Worm (Caenorhabditis elegans) whole organism, L4/young adult: ENCODE results near the gene enu-3.1.

Experiments
- W03F9.2 ChIP-seq: fragments of 150-350 bp; optimal IDR thresholded peaks from 2 replicates; lab custom pipeline; 2014; ENCODE audit warnings: missing biosample characterization, missing genetic modification characterization
- dao-5 ChIP-seq: sonication (generic microtip); optimal IDR thresholded peaks from 2 replicates; lab custom pipeline; 2016; ENCODE audit warnings: missing genotype, missing genetic modification characterization, moderate library complexity, missing compliant biosample characterization
- him-1 ChIP-seq: sonication (generic microtip); optimal IDR thresholded peaks from 2 replicates; lab custom pipeline; 2016; ENCODE audit warnings: missing genotype, missing genetic modification reagents, missing genetic modification characterization, missing compliant biosample characterization

ce11 chrIII:10427882-10428281, 8.2 kb upstream of the enu-3.1 start, which contains the start of gene prp-3:
- TF ChIP-seq W03F9.2 (no peak), him-1 (tag; lab: Kevin White, UChicago) (no peak), dao-5 (tag; lab: Kevin White, UChicago) (no peak)
